Worm (Caenorhabditis elegans) whole organism, L1 larva: ENCODE results near the gene C46F11.4.

ENCODE experiments used
- C16A3.4 ChIP-seq: fragments of 150-350 bp; optimal IDR thresholded peaks from 2 replicates; lab custom pipeline; 2014; ENCODE audit warnings: missing biosample characterization, missing genetic modification characterization
- alr-1 ChIP-seq: fragments of 200-800 bp; sonication (Bioruptor generic); optimal IDR thresholded peaks from 2 replicates; lab custom pipeline; 2018; ENCODE audit warnings: borderline replicate concordance, mild to moderate bottlenecking, missing genetic modification characterization, missing compliant biosample characterization
- aly-2 ChIP-seq: fragments of 150-350 bp; optimal IDR thresholded peaks from 2 replicates; lab custom pipeline; 2014; ENCODE audit warnings: missing biosample characterization, missing genetic modification characterization
- ama-1 ChIP-seq: fragments of 150-350 bp; optimal IDR thresholded peaks from 2 replicates; lab custom pipeline; 2014
- blmp-1 ChIP-seq: fragments of 150-350 bp; optimal IDR thresholded peaks from 2 replicates; lab custom pipeline; 2014; ENCODE audit warnings: missing biosample characterization, missing genetic modification characterization
- ceh-63 ChIP-seq: fragments of 200-800 bp; sonication (Bioruptor generic); optimal IDR thresholded peaks from 2 replicates; lab custom pipeline; 2018; ENCODE audit warnings: mild to moderate bottlenecking, missing genetic modification characterization, missing compliant biosample characterization
- lin-13 ChIP-seq: fragments of 150-350 bp; optimal IDR thresholded peaks from 2 replicates; lab custom pipeline; 2014; ENCODE audit warnings: missing biosample characterization, missing genetic modification reagents, missing genetic modification characterization
- mab-9 ChIP-seq: fragments of 200-800 bp; sonication (Bioruptor generic); IDR thresholded peaks from 2 replicates; pipeline ENCODE4 v1.3.6; 2022; ENCODE audit warnings: missing genetic modification reagents, missing genetic modification characterization, missing compliant biosample characterization
- skn-1 ChIP-seq: fragments of 150-350 bp; optimal IDR thresholded peaks from 2 replicates; lab custom pipeline; 2014; ENCODE audit warnings: missing biosample characterization, missing genetic modification characterization
- tbx-2 ChIP-seq: sonication (generic microtip); optimal IDR thresholded peaks from 2 replicates; lab custom pipeline; 2016; ENCODE audit warnings: missing genetic modification characterization, missing compliant biosample characterization
- unc-130 ChIP-seq: fragments of 150-350 bp; optimal IDR thresholded peaks from 2 replicates; lab custom pipeline; 2017; ENCODE audit warnings: missing biosample characterization, missing genetic modification characterization, inconsistent platforms
- unc-62 ChIP-seq: fragments of 150-350 bp; optimal IDR thresholded peaks from 2 replicates; lab custom pipeline; 2014; ENCODE audit warnings: missing biosample characterization, missing genetic modification reagents, missing genetic modification characterization
- ztf-4 ChIP-seq: fragments of 150-350 bp; optimal IDR thresholded peaks from 2 replicates; lab custom pipeline; 2014; ENCODE audit warnings: missing biosample characterization, missing genetic modification characterization

ce11 chrIII:3652427-3652826 lies 11.7 kb downstream of the C46F11.4 start:
- no peak for TF ChIP-seq ama-1
- no peak for TF ChIP-seq unc-62 (GFP tag; lab: Kevin White, UChicago)
- TF ChIP-seq unc-130 (tag; lab: Kevin White, UChicago) = no peak
- no peak for TF ChIP-seq ceh-63 (GFP tag; lab: Kevin White, UChicago)
- no peak for TF ChIP-seq skn-1 (tag; lab: Kevin White, UChicago)
- TF ChIP-seq aly-2 = no peak
- no peak for TF ChIP-seq blmp-1 (tag; lab: Kevin White, UChicago)
- no peak for TF ChIP-seq alr-1 (tag; lab: Kevin White, UChicago)
- no peak for TF ChIP-seq mab-9 (GFP tag; lab: Robert Waterston, UW)
- TF ChIP-seq tbx-2 (tag; lab: Kevin White, UChicago) = no peak
- TF ChIP-seq C16A3.4 = no peak
- TF ChIP-seq lin-13 (GFP tag; lab: Kevin White, UChicago) = no peak
- TF ChIP-seq ztf-4 (tag; lab: Kevin White, UChicago) = no peak
